Fruit fly (Drosophila melanogaster) whole organism, adult: ENCODE data around the gene Syx1A.

Source experiments
- CG5204 ChIP-seq: fragments of 200-800 bp; sonication (Bioruptor generic); optimal IDR thresholded peaks from 2 replicates; lab custom pipeline; 2016; ENCODE audit warnings: missing biosample characterization, missing genetic modification characterization
- Hr96 ChIP-seq: fragments of 200-800 bp; sonication (Bioruptor generic); optimal IDR thresholded peaks from 2 replicates; lab custom pipeline; 2016; ENCODE audit warnings: missing biosample characterization, missing genetic modification characterization
- Mnt ChIP-seq: fragments of 200-800 bp; sonication (Bioruptor generic); optimal IDR thresholded peaks from 2 replicates; lab custom pipeline; 2016; ENCODE audit warnings: missing biosample characterization, mild to moderate bottlenecking, missing genetic modification characterization
- cic ChIP-seq: fragments of 200-800 bp; sonication (Bioruptor generic); optimal IDR thresholded peaks from 2 replicates; lab custom pipeline; 2017; ENCODE audit warnings: missing biosample characterization, mild to moderate bottlenecking, missing genetic modification characterization, moderate library complexity
- kay ChIP-seq: fragments of 200-800 bp; sonication (Bioruptor generic); peaks from one replicate; lab custom pipeline; 2016; ENCODE audit warnings: missing biosample characterization, missing genetic modification characterization, borderline replicate concordance

dm6 chr3R:24106879-24107441 is 1.4 kb upstream of the Syx1A start, which contains the start of gene CG10694:
- TF ChIP-seq Mnt (GFP tag; lab: Kevin White, UChicago): no peak
- no peak for TF ChIP-seq CG5204 (GFP tag; lab: Kevin White, UChicago)
- TF ChIP-seq cic (GFP tag; lab: Kevin White, UChicago): no peak
- TF ChIP-seq Hr96: no peak
- no peak for TF ChIP-seq kay (GFP tag; lab: Kevin White, UChicago)
